Fruit fly (Drosophila melanogaster) whole organism, wandering third instar larva: Measurements from ENCODE around the gene AttD.

ENCODE experiments used
- Dfd ChIP-seq: fragments of >200 bp; optimal IDR thresholded peaks from 2 replicates; lab custom pipeline; 2017; ENCODE audit warnings: missing biosample characterization, missing genetic modification characterization
- br ChIP-seq: fragments of 200-800 bp; sonication (Bioruptor generic); optimal IDR thresholded peaks from 2 replicates; lab custom pipeline; 2016; ENCODE audit warnings: missing biosample characterization, missing genetic modification characterization
- foxo ChIP-seq, 2 experiments: fragments of 200-800 bp; sonication (Bioruptor generic); optimal IDR thresholded peaks; 2 replicates in 1 of 2; 3 replicates in 1 of 2; lab custom pipeline; 2016 to 2017; ENCODE audit warnings: missing biosample characterization in 2 of 2, missing genetic modification characterization in 2 of 2
- psq ChIP-seq: fragments of 200-800 bp; sonication (Bioruptor generic); optimal IDR thresholded peaks from 3 replicates; lab custom pipeline; 2017; ENCODE audit warnings: missing biosample characterization, mild to moderate bottlenecking, missing genetic modification characterization, moderate library complexity
- woc ChIP-seq: sonication (Bioruptor generic); optimal IDR thresholded peaks from 2 replicates; lab custom pipeline; 2016; ENCODE audit warnings: missing biosample characterization, mild to moderate bottlenecking, missing genetic modification characterization

DNA sequence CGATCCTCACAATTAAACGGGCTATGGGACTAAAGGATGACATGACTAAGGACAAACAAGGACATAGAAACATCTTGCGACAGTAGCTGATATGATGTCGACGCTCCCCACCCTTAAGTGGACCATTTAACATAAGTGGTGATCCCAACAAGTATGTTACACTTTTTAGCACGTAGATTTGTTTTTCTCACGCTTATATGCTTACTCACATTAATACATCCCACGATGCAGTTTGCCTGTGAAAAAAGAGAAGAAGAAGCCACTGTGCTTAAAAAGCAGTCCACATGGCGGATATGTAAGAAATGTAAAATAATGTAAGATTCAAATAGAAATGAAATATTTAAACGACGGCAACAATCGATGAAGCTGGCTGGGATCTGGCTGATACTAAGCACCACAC is 10.0 kb upstream of the AttD start:
- TF ChIP-seq br (GFP tag; lab: Kevin White, UChicago) (no peak), Dfd (GFP tag; lab: Kevin White, UChicago) (no peak), woc (GFP tag; lab: Kevin White, UChicago) (no peak), foxo (GFP tag; optimal IDR thresholded peaks at IDR 0.05; lab: Kevin White, UChicago) (no peak), psq (GFP tag; lab: Kevin White, UChicago) (no peak)
